Worm (Caenorhabditis elegans) whole organism, mixed stage, embryonic: Measurements from ENCODE around the gene F25F2.1.

ENCODE experiments used
- M03D4.4 ChIP-seq: sonication (generic microtip); optimal IDR thresholded peaks from 2 replicates; lab custom pipeline; 2017; ENCODE audit warnings: mild to moderate bottlenecking, missing genetic modification characterization, missing compliant biosample characterization
- bed-3 ChIP-seq: fragments of 200-800 bp; sonication (Bioruptor generic); optimal IDR thresholded peaks from 3 replicates; lab custom pipeline; 2018; ENCODE audit warnings: mild to moderate bottlenecking, missing genetic modification characterization, moderate library complexity, missing compliant biosample characterization
- blmp-1 ChIP-seq: fragments of 150-350 bp; optimal IDR thresholded peaks from 2 replicates; lab custom pipeline; 2014; ENCODE audit warnings: missing biosample characterization, missing genetic modification characterization
- ceh-39 ChIP-seq: fragments of 150-350 bp; optimal IDR thresholded peaks from 2 replicates; lab custom pipeline; 2014; ENCODE audit warnings: missing biosample characterization, missing genetic modification characterization
- ceh-43 ChIP-seq: fragments of 200-800 bp; sonication (Bioruptor generic); optimal IDR thresholded peaks from 2 replicates; lab custom pipeline; 2018; ENCODE audit warnings: mild to moderate bottlenecking, missing genetic modification characterization, moderate library complexity, missing compliant biosample characterization
- ceh-83 ChIP-seq: fragments of 200-800 bp; sonication (Bioruptor generic); optimal IDR thresholded peaks from 2 replicates; lab custom pipeline; 2018; ENCODE audit warnings: mild to moderate bottlenecking, missing genetic modification characterization, missing compliant biosample characterization
- ces-1 ChIP-seq: fragments of 150-350 bp; optimal IDR thresholded peaks from 2 replicates; lab custom pipeline; 2014; ENCODE audit warnings: missing biosample characterization, missing genetic modification reagents, missing genetic modification characterization
- cnd-1 ChIP-seq: fragments of 200-800 bp; sonication (Bioruptor generic); optimal IDR thresholded peaks from 2 replicates; lab custom pipeline; 2018; ENCODE audit warnings: mild to moderate bottlenecking, missing genetic modification characterization, missing compliant biosample characterization
- drap-1 ChIP-seq: fragments of 200-800 bp; sonication (Bioruptor generic); optimal IDR thresholded peaks from 3 replicates; lab custom pipeline; 2018; ENCODE audit warnings: mild to moderate bottlenecking, missing genetic modification characterization, missing compliant biosample characterization
- elt-1 ChIP-seq: sonication (generic microtip); optimal IDR thresholded peaks from 2 replicates; lab custom pipeline; 2017; ENCODE audit warnings: missing genetic modification characterization, mild to moderate bottlenecking, missing compliant biosample characterization, antibody characterized with exemption, moderate library complexity, borderline replicate concordance; ENCODE audit not compliant: insufficient read depth
- elt-3 ChIP-seq: fragments of 150-350 bp; optimal IDR thresholded peaks from 2 replicates; lab custom pipeline; 2014; ENCODE audit warnings: missing biosample characterization, missing genetic modification characterization
- flh-1 ChIP-seq: fragments of 200-800 bp; sonication (Bioruptor generic); optimal IDR thresholded peaks from 2 replicates; lab custom pipeline; 2018; ENCODE audit warnings: mild to moderate bottlenecking, missing genetic modification characterization, moderate library complexity, missing compliant biosample characterization
- ham-2 ChIP-seq: fragments of 200-800 bp; sonication (Bioruptor generic); optimal IDR thresholded peaks from 2 replicates; lab custom pipeline; 2018; ENCODE audit warnings: mild to moderate bottlenecking, missing genetic modification characterization, missing compliant biosample characterization
- hlh-1 ChIP-seq: fragments of 150-350 bp; optimal IDR thresholded peaks from 2 replicates; lab custom pipeline; 2014; ENCODE audit warnings: missing biosample characterization, missing genetic modification reagents, missing genetic modification characterization
- lin-32 ChIP-seq: fragments of 200-800 bp; sonication (Bioruptor generic); optimal IDR thresholded peaks from 2 replicates; lab custom pipeline; 2018; ENCODE audit warnings: mild to moderate bottlenecking, missing genetic modification characterization, missing compliant biosample characterization
- lsy-2 ChIP-seq: fragments of 150-350 bp; optimal IDR thresholded peaks from 2 replicates; lab custom pipeline; 2014; ENCODE audit warnings: missing biosample characterization, missing genetic modification characterization
- mab-5 ChIP-seq: fragments of 150-350 bp; optimal IDR thresholded peaks from 2 replicates; lab custom pipeline; 2014; ENCODE audit warnings: missing biosample characterization, missing genetic modification characterization
- mep-1 ChIP-seq: fragments of 150-350 bp; optimal IDR thresholded peaks from 2 replicates; lab custom pipeline; 2017; ENCODE audit warnings: missing biosample characterization, missing genetic modification reagents, missing genetic modification characterization, inconsistent platforms
- mls-2 ChIP-seq: sonication (generic microtip); optimal IDR thresholded peaks from 2 replicates; lab custom pipeline; 2016; ENCODE audit warnings: mild to moderate bottlenecking, missing genetic modification characterization, moderate library complexity, missing compliant biosample characterization
- nhr-12 ChIP-seq: fragments of 150-350 bp; optimal IDR thresholded peaks from 2 replicates; lab custom pipeline; 2014; ENCODE audit warnings: missing biosample characterization, missing genetic modification characterization
- nhr-2 ChIP-seq: fragments of 150-350 bp; optimal IDR thresholded peaks from 2 replicates; lab custom pipeline; 2014; ENCODE audit warnings: missing biosample characterization, missing genetic modification characterization
- nhr-237 ChIP-seq: fragments of 150-350 bp; optimal IDR thresholded peaks from 2 replicates; lab custom pipeline; 2014; ENCODE audit warnings: missing biosample characterization, missing genetic modification characterization
- nhr-28 ChIP-seq: fragments of 150-350 bp; optimal IDR thresholded peaks from 2 replicates; lab custom pipeline; 2014; ENCODE audit warnings: missing biosample characterization, missing genetic modification characterization
- pha-4 ChIP-seq: fragments of 150-350 bp; optimal IDR thresholded peaks from 2 replicates; lab custom pipeline; 2018; ENCODE audit warnings: missing biosample characterization, missing genetic modification reagents, missing genetic modification characterization
- snpc-4 ChIP-seq: fragments of 150-350 bp; optimal IDR thresholded peaks from 2 replicates; lab custom pipeline; 2014; ENCODE audit warnings: missing biosample characterization, missing genetic modification characterization
- unc-120 ChIP-seq: sonication (generic microtip); optimal IDR thresholded peaks from 2 replicates; lab custom pipeline; 2017; ENCODE audit warnings: missing genetic modification characterization, missing compliant biosample characterization; ENCODE audit not compliant: poor library complexity, severe bottlenecking
- unc-39 ChIP-seq: fragments of 150-350 bp; optimal IDR thresholded peaks from 2 replicates; lab custom pipeline; 2014; ENCODE audit warnings: missing biosample characterization, missing genetic modification characterization
- ztf-11 ChIP-seq: fragments of 150-350 bp; optimal IDR thresholded peaks from 2 replicates; lab custom pipeline; 2014; ENCODE audit warnings: missing biosample characterization, missing genetic modification characterization

The F25F2.1 gene

ce11 chrIII:4504358-4504757, 4.3 kb upstream of the F25F2.1 start:
- peak; percentile 44 for TF ChIP-seq unc-120 (tag; lab: Kevin White, UChicago)
- no peak for TF ChIP-seq hlh-1 (tag; lab: Kevin White, UChicago)
- peak; percentile 56 for TF ChIP-seq ces-1 (GFP tag; lab: Kevin White, UChicago)

ce11 chrIII:4504934-4505484, 3.6 kb upstream of the F25F2.1 start:
- TF ChIP-seq lin-32 (GFP tag; lab: Kevin White, UChicago) (no peak), bed-3 (GFP tag; lab: Kevin White, UChicago) (no peak), unc-39 (tag; lab: Kevin White, UChicago) (no peak), ztf-11 (tag; lab: Kevin White, UChicago) (no peak), ceh-39 (tag; lab: Kevin White, UChicago) (no peak), elt-3 (tag; lab: Kevin White, UChicago) (no peak), flh-1 (no peak), nhr-12 (tag; lab: Kevin White, UChicago) (no peak), nhr-2 (tag; lab: Kevin White, UChicago) (no peak), ceh-43 (GFP tag; lab: Kevin White, UChicago) (no peak), nhr-28 (no peak), drap-1 (no peak), mls-2 (tag; lab: Kevin White, UChicago) (no peak), elt-1 (tag; lab: Kevin White, UChicago) (no peak), mab-5 (no peak), blmp-1 (tag; lab: Kevin White, UChicago) (no peak), lsy-2 (tag; lab: Kevin White, UChicago) (no peak)

- TF ChIP-seq M03D4.4 (tag; lab: Kevin White, UChicago) (peak; percentile 20), ces-1 (GFP tag; lab: Kevin White, UChicago) (peak; percentile 97), mls-2 (tag; lab: Kevin White, UChicago) (peak; percentile 58), drap-1 (no peak)
Observed at ce11 chrIII:4505726-4506125, 2.9 kb upstream of the F25F2.1 start.

- TF ChIP-seq elt-3 (tag; lab: Kevin White, UChicago), result no peak
- TF ChIP-seq ceh-83 (GFP tag; lab: Kevin White, UChicago), result no peak
- TF ChIP-seq flh-1, result no peak
- TF ChIP-seq hlh-1 (tag; lab: Kevin White, UChicago), result no peak
- no peak for TF ChIP-seq M03D4.4 (tag; lab: Kevin White, UChicago)
- no peak for TF ChIP-seq ceh-39 (tag; lab: Kevin White, UChicago)
- no peak for TF ChIP-seq drap-1
- no peak for TF ChIP-seq unc-39 (tag; lab: Kevin White, UChicago)
- no peak for TF ChIP-seq pha-4
Observed at ce11 chrIII:4506140-4506539, 2.5 kb upstream of the F25F2.1 start.

ce11 chrIII:4506590-4507128, 2.0 kb upstream of the F25F2.1 start:
- TF ChIP-seq bed-3 (GFP tag; lab: Kevin White, UChicago), result no peak
- no peak for TF ChIP-seq lsy-2 (tag; lab: Kevin White, UChicago)
- no peak for TF ChIP-seq snpc-4 (tag; lab: Kevin White, UChicago)
- TF ChIP-seq mep-1 (tag; lab: Kevin White, UChicago), result no peak
- no peak for TF ChIP-seq ceh-43 (GFP tag; lab: Kevin White, UChicago)
- TF ChIP-seq pha-4, result no peak
- TF ChIP-seq M03D4.4 (tag; lab: Kevin White, UChicago), result no peak
- no peak for TF ChIP-seq mls-2 (tag; lab: Kevin White, UChicago)
- no peak for TF ChIP-seq ham-2 (GFP tag; lab: Kevin White, UChicago)
- no peak for TF ChIP-seq ceh-83 (GFP tag; lab: Kevin White, UChicago)
- no peak for TF ChIP-seq cnd-1 (tag; lab: Kevin White, UChicago)
- TF ChIP-seq unc-39 (tag; lab: Kevin White, UChicago), result no peak
- no peak for TF ChIP-seq nhr-237 (tag; lab: Kevin White, UChicago)
- TF ChIP-seq nhr-2 (tag; lab: Kevin White, UChicago), result no peak
- no peak for TF ChIP-seq drap-1

- TF ChIP-seq blmp-1 (tag; lab: Kevin White, UChicago), result no peak
- TF ChIP-seq drap-1, result peak; percentile 23
- TF ChIP-seq cnd-1 (tag; lab: Kevin White, UChicago), result peak; percentile 31
- TF ChIP-seq unc-120 (tag; lab: Kevin White, UChicago), result peak; percentile 25
- TF ChIP-seq mls-2 (tag; lab: Kevin White, UChicago), result peak; percentile 62
- peak; percentile 6 for TF ChIP-seq pha-4
- TF ChIP-seq ces-1 (GFP tag; lab: Kevin White, UChicago), result peak; percentile 14
- TF ChIP-seq flh-1, result no peak
- no peak for TF ChIP-seq nhr-2 (tag; lab: Kevin White, UChicago)
Observed at ce11 chrIII:4513926-4514325, 5.3 kb downstream of the F25F2.1 start.
